Worm (Caenorhabditis elegans) whole organism, L4/young adult: Measurements from ENCODE around the gene asm-3.

ENCODE experiments used
- W03F9.2 ChIP-seq: fragments of 150-350 bp; optimal IDR thresholded peaks from 2 replicates; lab custom pipeline; 2014; ENCODE audit warnings: missing biosample characterization, missing genetic modification characterization
- dao-5 ChIP-seq: sonication (generic microtip); optimal IDR thresholded peaks from 2 replicates; lab custom pipeline; 2016; ENCODE audit warnings: missing genotype, missing genetic modification characterization, moderate library complexity, missing compliant biosample characterization
- him-1 ChIP-seq: sonication (generic microtip); optimal IDR thresholded peaks from 2 replicates; lab custom pipeline; 2016; ENCODE audit warnings: missing genotype, missing genetic modification reagents, missing genetic modification characterization, missing compliant biosample characterization

DNA sequence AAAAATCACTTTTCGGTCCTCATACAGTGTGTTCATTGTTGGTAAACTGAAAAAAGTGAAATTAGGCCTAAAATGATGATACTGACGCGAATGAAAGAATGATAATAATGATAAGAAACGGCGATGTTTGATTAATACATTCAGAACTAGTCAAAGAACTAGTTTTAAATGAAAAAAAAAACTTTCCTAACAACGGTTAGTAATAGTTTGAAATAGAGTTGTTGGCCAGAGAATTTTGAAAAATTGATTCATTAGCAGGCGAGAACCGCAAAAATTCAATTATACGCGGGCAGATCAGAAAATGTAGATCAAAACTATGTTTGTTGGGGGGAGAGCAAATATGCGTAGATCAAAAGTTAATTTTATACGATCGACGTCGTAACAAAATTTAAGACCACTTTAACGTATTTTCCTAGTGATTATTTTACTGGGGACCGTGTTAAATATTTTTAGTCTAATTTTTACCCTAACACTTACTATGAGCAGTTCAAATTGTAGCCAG is 47.2 kb upstream of the asm-3 start, which contains the start of gene F56A11.5:
- TF ChIP-seq dao-5 = no peak
- no peak for TF ChIP-seq W03F9.2 (tag; lab: Kevin White, UChicago)
- TF ChIP-seq him-1 = no peak
